Fruit fly (Drosophila melanogaster) whole organism, embryonic: Measurements from ENCODE around the gene mRpL16.
A peak's percentile ranks its signal among the peaks of the same experiment; 100 is the strongest.

Experiments
- CG10147 ChIP-seq: fragments of 200-800 bp; sonication (Bioruptor generic); optimal IDR thresholded peaks from 2 replicates; lab custom pipeline; 2019; ENCODE audit warnings: missing biosample characterization, mild to moderate bottlenecking, missing genetic modification characterization, moderate library complexity
- CG11093 ChIP-seq: fragments of 200-800 bp; sonication (Bioruptor generic); IDR thresholded peaks from 3 replicates; pipeline ENCODE4 v1.3.6; 2022; ENCODE audit warnings: missing biosample characterization, missing genetic modification characterization
- CG12104 ChIP-seq: fragments of 200-800 bp; sonication (Bioruptor generic); optimal IDR thresholded peaks from 3 replicates; lab custom pipeline; 2016; ENCODE audit warnings: missing biosample characterization, missing genetic modification characterization
- CG13775 ChIP-seq: fragments of 200-800 bp; sonication (Bioruptor generic); optimal IDR thresholded peaks from 3 replicates; lab custom pipeline; 2017; ENCODE audit warnings: missing biosample characterization, mild to moderate bottlenecking, missing genetic modification characterization
- CG14014 ChIP-seq: fragments of 200-800 bp; sonication (Bioruptor generic); IDR thresholded peaks from 2 replicates; pipeline ENCODE4 v1.3.6; 2022; ENCODE audit warnings: missing biosample characterization, missing genetic modification characterization
- CG14441 ChIP-seq: fragments of 200-800 bp; sonication (Bioruptor generic); IDR thresholded peaks from 2 replicates; pipeline ENCODE4 v1.3.6; 2022; ENCODE audit warnings: missing biosample characterization, missing genetic modification characterization
- CG15269 ChIP-seq: fragments of 200-800 bp; sonication (Bioruptor generic); optimal IDR thresholded peaks from 2 replicates; lab custom pipeline; 2018; ENCODE audit warnings: missing biosample characterization, mild to moderate bottlenecking, missing genetic modification characterization, moderate library complexity
- CG1602 ChIP-seq: fragments of 200-800 bp; sonication (Bioruptor generic); optimal IDR thresholded peaks from 3 replicates; lab custom pipeline; 2016; ENCODE audit warnings: missing biosample characterization, missing genetic modification characterization
- CG1603 ChIP-seq: fragments of 200-800 bp; sonication (Bioruptor generic); optimal IDR thresholded peaks from 2 replicates; lab custom pipeline; 2019; ENCODE audit warnings: missing biosample characterization, mild to moderate bottlenecking, missing genetic modification characterization, moderate library complexity
- CG17359 ChIP-seq: fragments of 200-800 bp; sonication (Bioruptor generic); optimal IDR thresholded peaks from 3 replicates; lab custom pipeline; 2018; ENCODE audit warnings: missing biosample characterization, mild to moderate bottlenecking, missing genetic modification characterization, moderate library complexity
- CG18764 ChIP-seq: fragments of 200-800 bp; sonication (Bioruptor generic); optimal IDR thresholded peaks from 3 replicates; lab custom pipeline; 2016; ENCODE audit warnings: missing biosample characterization, missing genetic modification characterization
- CG2129 ChIP-seq: fragments of 200-800 bp; sonication (Bioruptor generic); IDR thresholded peaks from 2 replicates; pipeline ENCODE4 v1.3.6; 2022; ENCODE audit warnings: missing biosample characterization, missing genetic modification characterization; ENCODE audit not compliant: partially characterized antibody
- CG2889 ChIP-seq: fragments of 200-800 bp; sonication (Bioruptor generic); IDR thresholded peaks from 3 replicates; pipeline ENCODE4 v1.3.6; 2022; ENCODE audit warnings: missing biosample characterization, missing genetic modification characterization
- CG3163 ChIP-seq: fragments of 200-800 bp; sonication (Bioruptor generic); optimal IDR thresholded peaks from 3 replicates; lab custom pipeline; 2016; ENCODE audit warnings: missing biosample characterization, missing genetic modification characterization
- CG3281 ChIP-seq: fragments of 200-800 bp; sonication (Bioruptor generic); optimal IDR thresholded peaks from 3 replicates; lab custom pipeline; 2017; ENCODE audit warnings: missing biosample characterization, mild to moderate bottlenecking, missing genetic modification characterization
- CG3838 ChIP-seq: fragments of 200-800 bp; sonication (Bioruptor generic); optimal IDR thresholded peaks from 3 replicates; lab custom pipeline; 2016; ENCODE audit warnings: missing biosample characterization, missing genetic modification characterization
- CG4282 ChIP-seq: fragments of 200-800 bp; sonication (Bioruptor generic); optimal IDR thresholded peaks from 2 replicates; lab custom pipeline; 2016; ENCODE audit warnings: missing biosample characterization, missing genetic modification characterization
- CG4730 ChIP-seq: fragments of 200-800 bp; sonication (Bioruptor generic); IDR thresholded peaks from 2 replicates; pipeline ENCODE4 v1.3.6; 2022; ENCODE audit warnings: missing biosample characterization, missing genetic modification characterization
- CG6765 ChIP-seq: fragments of 200-800 bp; sonication (Bioruptor generic); optimal IDR thresholded peaks from 3 replicates; lab custom pipeline; 2017; ENCODE audit warnings: missing biosample characterization, mild to moderate bottlenecking, missing genetic modification characterization
- CG6791 ChIP-seq: fragments of 200-800 bp; sonication (Bioruptor generic); IDR thresholded peaks from 3 replicates; pipeline ENCODE4 v1.3.6; 2022; ENCODE audit warnings: missing biosample characterization, missing genetic modification characterization; ENCODE audit not compliant: partially characterized antibody
- CG7556 ChIP-seq: fragments of 200-800 bp; sonication (Bioruptor generic); optimal IDR thresholded peaks from 2 replicates; lab custom pipeline; 2017; ENCODE audit warnings: missing biosample characterization, mild to moderate bottlenecking, missing genetic modification characterization
- Dek ChIP-seq: fragments of 200-800 bp; sonication (Bioruptor generic); optimal IDR thresholded peaks from 3 replicates; lab custom pipeline; 2019; ENCODE audit warnings: missing biosample characterization, mild to moderate bottlenecking, missing genetic modification characterization, moderate library complexity
- Dip2 ChIP-seq: fragments of 200-800 bp; sonication (Bioruptor generic); IDR thresholded peaks from 2 replicates; pipeline ENCODE4 v1.3.6; 2022; ENCODE audit warnings: missing biosample characterization, missing genetic modification characterization
- Fer1 ChIP-seq: fragments of 200-800 bp; sonication (Bioruptor generic); optimal IDR thresholded peaks from 2 replicates; lab custom pipeline; 2017; ENCODE audit warnings: missing biosample characterization, mild to moderate bottlenecking, missing genetic modification characterization
- GATAe ChIP-seq: fragments of 200-800 bp; sonication (Bioruptor generic); conservative IDR thresholded peaks from 2 replicates; pipeline ENCODE4 v1.3.6; 2022; ENCODE audit warnings: missing biosample characterization, missing genetic modification characterization
- HHEX ChIP-seq: fragments of 200-800 bp; sonication (Bioruptor generic); optimal IDR thresholded peaks from 3 replicates; lab custom pipeline; 2017; ENCODE audit warnings: missing biosample characterization, mild to moderate bottlenecking, missing genetic modification characterization, missing genetic modification reagents
- Hand ChIP-seq: fragments of 200-800 bp; sonication (Bioruptor generic); optimal IDR thresholded peaks from 2 replicates; lab custom pipeline; 2017; ENCODE audit warnings: mild to moderate bottlenecking, missing biosample characterization, missing genetic modification reagents, missing genetic modification characterization
- Meics ChIP-seq: fragments of 200-800 bp; sonication (Bioruptor generic); optimal IDR thresholded peaks from 2 replicates; lab custom pipeline; 2017; ENCODE audit warnings: missing biosample characterization, mild to moderate bottlenecking, missing genetic modification characterization
- Nf-YC ChIP-seq: fragments of 200-800 bp; optimal IDR thresholded peaks from 3 replicates; lab custom pipeline; 2019; ENCODE audit warnings: missing biosample characterization, mild to moderate bottlenecking, missing genetic modification characterization, moderate library complexity
- Sry-β ChIP-seq: fragments of 200-800 bp; sonication (Bioruptor generic); optimal IDR thresholded peaks from 2 replicates; lab custom pipeline; 2018; ENCODE audit warnings: missing biosample characterization, mild to moderate bottlenecking, missing genetic modification characterization, moderate library complexity
- Ssrp ChIP-seq: fragments of 200-800 bp; sonication (Bioruptor generic); optimal IDR thresholded peaks from 2 replicates; lab custom pipeline; 2018; ENCODE audit warnings: missing biosample characterization, mild to moderate bottlenecking, missing genetic modification characterization, moderate library complexity
- chn ChIP-seq: fragments of 200-800 bp; sonication (Bioruptor generic); optimal IDR thresholded peaks from 2 replicates; lab custom pipeline; 2016; ENCODE audit warnings: missing biosample characterization, missing genetic modification characterization
- corto ChIP-seq: fragments of 200-800 bp; sonication (Bioruptor generic); optimal IDR thresholded peaks from 2 replicates; lab custom pipeline; 2016; ENCODE audit warnings: missing biosample characterization, mild to moderate bottlenecking, missing genetic modification characterization, moderate library complexity
- crp ChIP-seq, 2 experiments: fragments of 200-800 bp; sonication (Bioruptor generic); optimal IDR thresholded peaks; 2 replicates in 1 of 2; 3 replicates in 1 of 2; lab custom pipeline; 2017; ENCODE audit warnings: missing biosample characterization in 2 of 2, missing genetic modification characterization in 2 of 2, mild to moderate bottlenecking in 1 of 2, moderate library complexity in 1 of 2
- cwo ChIP-seq: fragments of 200-800 bp; sonication (Bioruptor generic); optimal IDR thresholded peaks from 3 replicates; lab custom pipeline; 2017; ENCODE audit warnings: missing biosample characterization, missing genetic modification characterization, mild to moderate bottlenecking, moderate library complexity, missing genetic modification reagents
- da ChIP-seq: fragments of 200-800 bp; sonication (Bioruptor generic); optimal IDR thresholded peaks from 2 replicates; lab custom pipeline; 2016; ENCODE audit warnings: missing biosample characterization, missing genetic modification characterization
- dimm ChIP-seq: fragments of 200-800 bp; sonication (Bioruptor generic); IDR thresholded peaks from 2 replicates; pipeline ENCODE4 v1.3.6; 2022; ENCODE audit warnings: missing biosample characterization, missing genetic modification characterization
- dpn ChIP-seq, 2 experiments: fragments of 200-800 bp; sonication (Bioruptor generic); optimal IDR thresholded peaks; 3 replicates each; lab custom pipeline; 2016; ENCODE audit warnings: missing biosample characterization in 2 of 2, missing genetic modification characterization in 2 of 2
- exex ChIP-seq: fragments of 200-800 bp; sonication (Bioruptor generic); optimal IDR thresholded peaks from 4 replicates; lab custom pipeline; 2018; ENCODE audit warnings: missing biosample characterization, mild to moderate bottlenecking, missing genetic modification characterization, moderate library complexity
- p53 ChIP-seq: fragments of 200-800 bp; sonication (Bioruptor generic); optimal IDR thresholded peaks from 2 replicates; lab custom pipeline; 2016; ENCODE audit warnings: missing biosample characterization, missing genetic modification characterization
- pros ChIP-seq: fragments of 200-800 bp; sonication (Bioruptor generic); optimal IDR thresholded peaks from 3 replicates; lab custom pipeline; 2019; ENCODE audit warnings: missing biosample characterization, mild to moderate bottlenecking, missing genetic modification characterization, moderate library complexity
- pum ChIP-seq: fragments of 200-800 bp; sonication (Bioruptor generic); optimal IDR thresholded peaks from 2 replicates; lab custom pipeline; 2016; ENCODE audit warnings: missing biosample characterization, missing genetic modification characterization
- ranshi ChIP-seq: fragments of 200-800 bp; sonication (Bioruptor generic); IDR thresholded peaks from 2 replicates; pipeline ENCODE4 v1.3.6; 2022; ENCODE audit warnings: missing biosample characterization, missing genetic modification characterization
- repo ChIP-seq: fragments of 200-800 bp; sonication (Bioruptor generic); optimal IDR thresholded peaks from 2 replicates; lab custom pipeline; 2016; ENCODE audit warnings: missing biosample characterization, missing genetic modification characterization
- ro ChIP-seq: fragments of 200-800 bp; sonication (Bioruptor generic); IDR thresholded peaks from 2 replicates; pipeline ENCODE4 v1.3.6; 2022; ENCODE audit warnings: missing biosample characterization, missing genetic modification characterization
- slou ChIP-seq: fragments of 200-800 bp; sonication (Bioruptor generic); optimal IDR thresholded peaks from 3 replicates; lab custom pipeline; 2016; ENCODE audit warnings: missing biosample characterization, missing genetic modification characterization
- slp2 ChIP-seq: fragments of 200-800 bp; sonication (Bioruptor generic); optimal IDR thresholded peaks from 2 replicates; lab custom pipeline; 2016; ENCODE audit warnings: missing biosample characterization, missing genetic modification characterization
- tll ChIP-seq, 2 experiments: fragments of 200-800 bp in 1 of 2; fragments of >200 bp in 1 of 2; sonication (Bioruptor generic) in 1 of 2; optimal IDR thresholded peaks; 2 replicates each; lab custom pipeline; 2017 to 2019; ENCODE audit warnings: missing biosample characterization in 2 of 2, missing genetic modification characterization in 2 of 2, mild to moderate bottlenecking in 1 of 2, moderate library complexity in 1 of 2
- tna ChIP-seq: fragments of 200-800 bp; sonication (Bioruptor generic); IDR thresholded peaks from 2 replicates; pipeline ENCODE4 v1.3.6; 2022; ENCODE audit warnings: missing biosample characterization, missing genetic modification characterization; ENCODE audit not compliant: partially characterized antibody
- zf30C ChIP-seq: fragments of 200-800 bp; sonication (Bioruptor generic); optimal IDR thresholded peaks from 3 replicates; lab custom pipeline; 2018; ENCODE audit warnings: missing biosample characterization, mild to moderate bottlenecking, missing genetic modification characterization

The mRpL16 gene

dm6 chrX:1940020-1940419 lies 50.0 kb downstream of the mRpL16 start, which contains the start of the genes CG3857 and CG3587 (continued):
- peak; percentile 64 for TF ChIP-seq repo (GFP tag; lab: Kevin White, UChicago)
- peak; percentile 43; the same call in 1 of the 2 replicates for TF ChIP-seq ranshi (GFP tag; lab: Robert Waterston, UW)
- TF ChIP-seq CG7556 = peak; percentile 71
- peak; percentile 83 for TF ChIP-seq CG13775 (GFP tag; lab: Kevin White, UChicago)
- peak; percentile 71 for TF ChIP-seq Ssrp (tag; lab: Kevin White, UChicago)
- peak; percentile 64 for TF ChIP-seq CG4282 (GFP tag; lab: Kevin White, UChicago)
- TF ChIP-seq p53 (GFP tag; lab: Kevin White, UChicago) = peak; percentile 33
- peak in 1 of 2 experiments; percentile 61 for TF ChIP-seq crp (GFP tag; optimal IDR thresholded peaks at IDR 0.05; lab: Kevin White, UChicago)
- TF ChIP-seq CG10147 (GFP tag; lab: Kevin White, UChicago) = peak; percentile 67
- peak; percentile 8 for TF ChIP-seq exex (tag; lab: Kevin White, UChicago)
- TF ChIP-seq cwo (GFP tag; lab: Kevin White, UChicago) = peak; percentile 53
- no peak for TF ChIP-seq Hand (GFP tag; lab: Kevin White, UChicago)
- peak; percentile 65 for TF ChIP-seq CG15269
- TF ChIP-seq corto = peak; percentile 12
- peak; percentile 75 for TF ChIP-seq CG1603 (tag; lab: Kevin White, UChicago)
- peak in 1 of 2 experiments; percentile 82 for TF ChIP-seq tll (GFP tag; optimal IDR thresholded peaks at IDR 0.05; lab: Kevin White, UChicago)
- peak; percentile 60 for TF ChIP-seq CG3281 (GFP tag; lab: Kevin White, UChicago)
- TF ChIP-seq pum (GFP tag; lab: Kevin White, UChicago) = peak; percentile 66
- peak; percentile 75 for TF ChIP-seq CG1602 (GFP tag; lab: Kevin White, UChicago)
- TF ChIP-seq Meics = peak; percentile 55
- TF ChIP-seq pros = no peak
- no peak for TF ChIP-seq ro
- TF ChIP-seq Nf-YC (tag; lab: Kevin White, UChicago) = peak; percentile 51
- TF ChIP-seq Dek = peak; percentile 70
- peak; percentile 59 for TF ChIP-seq da (GFP tag; lab: Kevin White, UChicago)
- peak; percentile 44 for TF ChIP-seq CG18764 (GFP tag; lab: Kevin White, UChicago)
- TF ChIP-seq Sry-β (GFP tag; lab: Kevin White, UChicago) = peak; percentile 99
- no peak for TF ChIP-seq CG6791 (GFP tag; lab: Robert Waterston, UW)
- TF ChIP-seq slou (GFP tag; lab: Kevin White, UChicago) = peak; percentile 57
- no peak for TF ChIP-seq Dip2 (GFP tag; lab: Robert Waterston, UW)
- TF ChIP-seq CG14014 = peak; percentile 71
- no peak for TF ChIP-seq CG3838
- peak; percentile 67 for TF ChIP-seq CG3163 (GFP tag; lab: Kevin White, UChicago)
- TF ChIP-seq CG2889 (GFP tag; lab: Robert Waterston, UW) = 0 out of 3 replicates have a peak, but pooled peaks have one; percentile 25
- peak; percentile 32 for TF ChIP-seq CG6765 (GFP tag; lab: Kevin White, UChicago)
- peak; percentile 50 for TF ChIP-seq CG17359
- peak; percentile 83 for TF ChIP-seq chn
- TF ChIP-seq tna (GFP tag; lab: Robert Waterston, UW) = no peak
- TF ChIP-seq CG12104 (GFP tag; lab: Kevin White, UChicago) = peak; percentile 32
- no peak for TF ChIP-seq zf30C (GFP tag; lab: Kevin White, UChicago)
- peak; percentile 66 for TF ChIP-seq slp2 (GFP tag; lab: Kevin White, UChicago)
- TF ChIP-seq Fer1 (GFP tag; lab: Kevin White, UChicago) = peak; percentile 61
- peak; percentile 50 for TF ChIP-seq CG14441 (GFP tag; lab: Robert Waterston, UW)
- TF ChIP-seq dpn (GFP tag; optimal IDR thresholded peaks at IDR 0.05; lab: Kevin White, UChicago) = peak; percentile 79 to 80
- no peak for TF ChIP-seq dimm (GFP tag; lab: Robert Waterston, UW)
- peak; percentile 64 for TF ChIP-seq CG4730 (GFP tag; lab: Robert Waterston, UW)
- TF ChIP-seq GATAe (GFP tag; lab: Robert Waterston, UW) = no peak; the same call in 1 of the 2 replicates
- TF ChIP-seq HHEX (GFP tag; lab: Kevin White, UChicago) = peak; percentile 63
- peak; percentile 62; the same call in 1 of the 3 replicates for TF ChIP-seq CG11093 (GFP tag; lab: Robert Waterston, UW)
- TF ChIP-seq CG2129 (GFP tag; lab: Robert Waterston, UW) = no peak
